Fruit fly (Drosophila melanogaster): ENCODE data around the gene Lim3.

dm6 chr2L:19141435-19142126, 33.4 kb upstream of the Lim3 start:
- TF ChIP-seq CG13204 (GFP tag; optimal IDR thresholded peaks at IDR 0.05), result no peak
- peak; percentile 56 for TF ChIP-seq rn (GFP tag; IDR thresholded peaks at IDR 0.05)

Data from whole organism, pupa.